Worm (Caenorhabditis elegans): ENCODE data around the gene F35F10.13.
"Not testable (repeated sequence)": the region's sequence is repeated elsewhere in the genome, so short reads cannot be mapped to it uniquely, and the experiment has no call there.

Gene F35F10.13

ce11 chrV:3318975-3319374 lies at the start of gene F35F10.13:
Gene F35F10.13 (minus strand): TSS chrV:3319075.
- TF ChIP-seq ceh-45 (GFP tag; IDR thresholded peaks at IDR 0.05), result no peak
- TF ChIP-seq ceh-31 (tag; optimal IDR thresholded peaks at IDR 0.05), result no peak
- no peak for TF ChIP-seq tbx-7 (tag; optimal IDR thresholded peaks at IDR 0.05)
- TF ChIP-seq unc-86 (tag; optimal IDR thresholded peaks at IDR 0.05), result no peak
- TF ChIP-seq hlh-8 (tag; optimal IDR thresholded peaks at IDR 0.05), result no peak
- TF ChIP-seq ztf-16 (tag; optimal IDR thresholded peaks at IDR 0.05), result no peak
- no peak for TF ChIP-seq C38D4.7 (GFP tag; optimal IDR thresholded peaks at IDR 0.05)
- TF ChIP-seq C08G9.2 (tag; optimal IDR thresholded peaks at IDR 0.05), result no peak
- no peak for TF ChIP-seq ttx-3 (tag; optimal IDR thresholded peaks at IDR 0.05)
- no peak for TF ChIP-seq lin-11 (tag; optimal IDR thresholded peaks at IDR 0.05)
- TF ChIP-seq ceh-2 (tag; optimal IDR thresholded peaks at IDR 0.05), result no peak
- no peak for TF ChIP-seq pros-1 (tag; optimal IDR thresholded peaks at IDR 0.05)
- TF ChIP-seq nfya-1 (tag; optimal IDR thresholded peaks at IDR 0.05), result no peak
- no peak for TF ChIP-seq ceh-34 (tag; optimal IDR thresholded peaks at IDR 0.05)
- TF ChIP-seq zip-5 (tag; optimal IDR thresholded peaks at IDR 0.05), result no peak
- TF ChIP-seq gmeb-2 (tag; optimal IDR thresholded peaks at IDR 0.05), result no peak
- TF ChIP-seq unc-42 (tag; optimal IDR thresholded peaks at IDR 0.05), result no peak
- TF ChIP-seq ceh-6 (GFP tag; optimal IDR thresholded peaks at IDR 0.05), result no peak
- no peak for TF ChIP-seq mec-3 (tag; optimal IDR thresholded peaks at IDR 0.05; ENCODE audit: borderline replicate concordance)

ce11 chrV:3367773-3368172 lies 48.9 kb upstream of the F35F10.13 start, which contains the start of gene C04E12.2:
Gene C04E12.2 (plus strand): TSS chrV:3368073.
- not testable (repeated sequence) for TF ChIP-seq mec-3 (tag; optimal IDR thresholded peaks at IDR 0.05; ENCODE audit: borderline replicate concordance); hlh-30 (tag; optimal IDR thresholded peaks at IDR 0.05; ENCODE audit: insufficient read depth); hlh-8 (tag; optimal IDR thresholded peaks at IDR 0.05)

DNA sequence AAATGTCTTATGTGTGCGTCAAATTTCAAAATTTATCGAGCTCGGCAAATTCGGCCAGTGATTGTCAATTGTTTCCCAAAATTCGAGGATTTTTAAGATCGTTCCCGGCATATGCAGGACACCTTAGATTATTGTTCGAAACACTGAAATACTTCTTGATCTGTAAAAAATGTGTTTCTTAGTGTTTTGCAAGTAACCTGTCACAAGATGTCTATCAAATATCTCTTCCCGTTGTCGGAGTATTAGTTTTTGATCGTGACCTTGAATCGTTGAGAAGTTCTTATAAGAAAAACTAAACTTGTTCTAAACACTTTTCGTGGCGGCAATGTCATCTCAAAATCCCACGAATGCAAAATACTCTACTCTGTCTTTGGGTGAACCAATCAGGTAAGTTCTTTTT lies 43.6 kb upstream of the F35F10.13 start, which contains the start of gene C04E12.4:
TSS of gene C04E12.4 (plus strand) at position 301 of the 400 bp plus-strand sequence.
- no peak for TF ChIP-seq Y22D7AL.16 (tag; optimal IDR thresholded peaks at IDR 0.05)
- no peak for TF ChIP-seq C08G9.2 (tag; optimal IDR thresholded peaks at IDR 0.05)
- no peak for TF ChIP-seq hlh-6 (tag; optimal IDR thresholded peaks at IDR 0.05)
- TF ChIP-seq unc-3 (GFP tag; conservative IDR thresholded peaks at IDR 0.05), result no peak
- TF ChIP-seq unc-3 (tag; optimal IDR thresholded peaks at IDR 0.05), result no peak
- TF ChIP-seq pha-4 (tag; optimal IDR thresholded peaks at IDR 0.05), result no peak
- TF ChIP-seq unc-42 (tag; optimal IDR thresholded peaks at IDR 0.05), result no peak
- no peak for TF ChIP-seq ceh-14 (tag; optimal IDR thresholded peaks at IDR 0.05)
- TF ChIP-seq zip-5 (tag; optimal IDR thresholded peaks at IDR 0.05), result no peak
- no peak for TF ChIP-seq T23F11.4 (GFP tag; optimal IDR thresholded peaks at IDR 0.05)
- TF ChIP-seq lin-11 (tag; optimal IDR thresholded peaks at IDR 0.05), result no peak
- no peak for TF ChIP-seq dmd-4 (tag; optimal IDR thresholded peaks at IDR 0.05; ENCODE audit: borderline replicate concordance)
- no peak for TF ChIP-seq tbx-7 (tag; optimal IDR thresholded peaks at IDR 0.05)

- TF ChIP-seq ref-2 (tag; optimal IDR thresholded peaks at IDR 0.05) (no peak), odd-2 (tag; optimal IDR thresholded peaks at IDR 0.05) (no peak), F13H6.1 (tag; optimal IDR thresholded peaks at IDR 0.05) (no peak), K09A11.1 (tag; optimal IDR thresholded peaks at IDR 0.05; ENCODE audit: insufficient read depth) (no peak), pat-9 (tag; optimal IDR thresholded peaks at IDR 0.05) (no peak), ceh-30 (tag; optimal IDR thresholded peaks at IDR 0.05) (no peak)
Observed at ce11 chrV:3361633-3362032, 42.8 kb upstream of the F35F10.13 start.

DNA sequence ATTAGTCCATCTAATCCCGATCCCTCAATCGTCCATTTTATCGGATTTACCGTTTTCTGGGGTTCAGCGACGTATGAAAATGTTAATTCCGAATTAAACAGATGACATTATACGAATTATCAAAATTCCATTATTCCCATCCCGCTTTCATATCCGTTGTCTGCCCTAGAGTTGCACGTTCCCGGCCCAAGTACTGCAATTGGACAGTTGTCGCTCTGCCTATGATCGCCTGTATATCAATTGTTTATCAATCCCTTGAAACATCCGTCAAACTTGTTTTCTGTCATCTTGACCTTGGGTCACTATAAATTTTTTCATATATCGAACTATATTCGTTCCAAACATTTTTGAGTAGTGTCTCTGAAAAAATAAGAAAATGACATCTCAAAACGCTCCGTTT lies 39.4 kb upstream of the F35F10.13 start, which contains the start of gene C04E12.5:
TSS of gene C04E12.5 (plus strand) at position 301 of the 400 bp plus-strand sequence.
- TF ChIP-seq T23F11.4 (GFP tag; optimal IDR thresholded peaks at IDR 0.05) (no peak), unc-55 (GFP tag; optimal IDR thresholded peaks at IDR 0.05) (no peak), ceh-18 (tag; optimal IDR thresholded peaks at IDR 0.05) (no peak), ceh-2 (tag; optimal IDR thresholded peaks at IDR 0.05) (no peak), ref-2 (tag; optimal IDR thresholded peaks at IDR 0.05) (no peak), npax-4 (tag; optimal IDR thresholded peaks at IDR 0.05) (no peak), sox-4 (tag; optimal IDR thresholded peaks at IDR 0.05) (no peak), ceh-22 (tag; optimal IDR thresholded peaks at IDR 0.05) (no peak), gmeb-2 (tag; optimal IDR thresholded peaks at IDR 0.05) (no peak), ceh-6 (GFP tag; optimal IDR thresholded peaks at IDR 0.05) (no peak), ets-4 (tag; optimal IDR thresholded peaks at IDR 0.05) (no peak), Y22D7AL.16 (tag; optimal IDR thresholded peaks at IDR 0.05) (no peak), ceh-48 (tag; optimal IDR thresholded peaks at IDR 0.05) (no peak), hlh-15 (tag; optimal IDR thresholded peaks at IDR 0.05) (no peak), mec-3 (tag; optimal IDR thresholded peaks at IDR 0.05; ENCODE audit: borderline replicate concordance) (no peak), dve-1 (tag; optimal IDR thresholded peaks at IDR 0.05) (no peak)
